Worm (Caenorhabditis elegans) whole organism, early embryonic: ENCODE measurements around the gene cdh-10.

Experiments
- aly-1 ChIP-seq: sonication (generic microtip); optimal IDR thresholded peaks from 2 replicates; lab custom pipeline; 2016; ENCODE audit warnings: missing genetic modification characterization, missing compliant biosample characterization
- ama-1 ChIP-seq: fragments of 150-350 bp; optimal IDR thresholded peaks from 2 replicates; lab custom pipeline; 2014
- ceh-13 ChIP-seq: fragments of 200-800 bp; sonication (Bioruptor generic); optimal IDR thresholded peaks from 2 replicates; lab custom pipeline; 2018; ENCODE audit warnings: mild to moderate bottlenecking, missing genetic modification characterization, missing compliant biosample characterization
- ceh-36 ChIP-seq: sonication (generic microtip); optimal IDR thresholded peaks from 2 replicates; lab custom pipeline; 2016; ENCODE audit warnings: missing genetic modification characterization, inconsistent platforms, missing compliant biosample characterization
- flt-1 ChIP-seq: fragments of 200-800 bp; sonication (Bioruptor generic); IDR thresholded peaks from 2 replicates; pipeline ENCODE4 v1.3.6; 2022; ENCODE audit warnings: missing genetic modification characterization, missing compliant biosample characterization
- hmbx-1 ChIP-seq: sonication (generic microtip); optimal IDR thresholded peaks from 2 replicates; lab custom pipeline; 2016; ENCODE audit warnings: mild to moderate bottlenecking, missing genetic modification characterization, missing compliant biosample characterization
- hnd-1 ChIP-seq: sonication (generic microtip); optimal IDR thresholded peaks from 2 replicates; lab custom pipeline; 2016; ENCODE audit warnings: missing genetic modification characterization, missing compliant biosample characterization
- pes-1 ChIP-seq: fragments of 200-800 bp; sonication (Bioruptor generic); IDR thresholded peaks from 2 replicates; pipeline ENCODE4 v1.3.6; 2022; ENCODE audit warnings: missing genetic modification reagents, missing genetic modification characterization, missing compliant biosample characterization

DNA sequence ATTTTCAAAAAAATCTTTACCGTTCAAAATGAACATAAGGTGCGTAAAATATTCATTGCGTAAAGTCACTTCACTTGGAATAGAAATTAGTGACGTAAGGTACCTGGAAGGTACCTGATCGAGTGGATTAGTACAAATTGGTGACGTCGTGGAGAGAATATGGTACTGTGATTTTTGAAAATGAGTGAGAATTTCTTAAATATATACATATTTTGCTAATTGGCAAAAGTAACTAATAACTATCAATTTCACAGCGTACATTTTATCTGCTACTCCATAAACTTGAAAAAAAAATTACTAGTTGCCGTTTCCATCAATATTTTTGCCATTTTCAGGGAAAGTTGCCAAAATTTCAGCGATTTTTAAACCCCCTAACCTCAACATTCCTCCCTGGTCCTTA, 46.4 kb downstream of the cdh-10 start:
- TF ChIP-seq ama-1 (lab: Kevin White, UChicago), result no peak
- TF ChIP-seq hnd-1 (tag; lab: Kevin White, UChicago), result no peak
- TF ChIP-seq flt-1, result no peak
- TF ChIP-seq aly-1 (tag; lab: Kevin White, UChicago), result no peak
- TF ChIP-seq ceh-13 (GFP tag; lab: Kevin White, UChicago), result no peak
- no peak for TF ChIP-seq pes-1
- no peak for TF ChIP-seq ceh-36 (tag; lab: Kevin White, UChicago)
- TF ChIP-seq hmbx-1 (tag; lab: Kevin White, UChicago), result no peak
